Worm (Caenorhabditis elegans): Measurements from ENCODE around the gene srz-60.
"Not testable (repeated sequence)": the region's sequence is repeated elsewhere in the genome, so short reads cannot be mapped to it uniquely, and the experiment has no call there.

srz-60 gene

DNA sequence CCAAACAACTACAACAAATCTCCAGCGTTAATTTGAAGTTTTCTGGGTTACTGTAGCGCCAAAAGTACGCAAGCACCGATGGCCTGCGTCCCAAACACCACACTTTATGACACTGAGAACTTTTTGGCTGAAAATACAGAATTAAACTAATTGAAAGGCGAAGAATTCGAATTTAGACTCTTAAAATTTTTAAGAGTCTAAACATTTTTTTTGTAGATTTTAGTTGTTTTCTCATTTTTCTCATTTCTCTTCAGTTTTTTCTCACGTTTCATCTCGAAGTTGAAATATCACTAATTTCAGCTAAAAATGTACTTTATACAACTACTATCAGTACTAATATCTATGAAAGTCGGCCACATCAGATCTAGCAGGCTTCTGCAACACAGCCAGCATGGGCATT is 13.3 kb upstream of the srz-60 start, which contains the start of gene lgc-9:
Gene lgc-9, plus strand, starts transcription at position 301 of the 400 bp plus-strand sequence.
- TF ChIP-seq F44E2.7 (GFP tag; IDR thresholded peaks at IDR 0.05) (no peak), nhr-11 (tag; optimal IDR thresholded peaks at IDR 0.05) (no peak), lin-38 (GFP tag; IDR thresholded peaks at IDR 0.05) (no peak), pha-4 (GFP tag; IDR thresholded peaks at IDR 0.05) (no peak), pha-4 (tag; optimal IDR thresholded peaks at IDR 0.05) (no peak), egl-43 (GFP tag; IDR thresholded peaks at IDR 0.05) (no peak), nhr-25 (tag; optimal IDR thresholded peaks at IDR 0.05; ENCODE audit: borderline replicate concordance, insufficient read depth) (no peak), egl-27 (tag; optimal IDR thresholded peaks at IDR 0.05) (no peak), hlh-30 (tag; optimal IDR thresholded peaks at IDR 0.05; ENCODE audit: insufficient read depth) (no peak), set-16 (GFP tag; IDR thresholded peaks at IDR 0.05) (no peak), fkh-10 (GFP tag; optimal IDR thresholded peaks at IDR 0.05) (no peak), dpl-1 (GFP tag; optimal IDR thresholded peaks at IDR 0.05) (no peak), nhr-77 (tag; optimal IDR thresholded peaks at IDR 0.05) (no peak), lsy-2 (tag; optimal IDR thresholded peaks at IDR 0.05) (no peak), lin-15B (tag; optimal IDR thresholded peaks at IDR 0.05) (no peak), lin-39 (tag; optimal IDR thresholded peaks at IDR 0.05) (no peak), lim-7 (GFP tag; IDR thresholded peaks at IDR 0.05) (no peak), ztf-11 (tag; optimal IDR thresholded peaks at IDR 0.05) (no peak), ceh-44 (GFP tag; IDR thresholded peaks at IDR 0.05) (no peak)

DNA sequence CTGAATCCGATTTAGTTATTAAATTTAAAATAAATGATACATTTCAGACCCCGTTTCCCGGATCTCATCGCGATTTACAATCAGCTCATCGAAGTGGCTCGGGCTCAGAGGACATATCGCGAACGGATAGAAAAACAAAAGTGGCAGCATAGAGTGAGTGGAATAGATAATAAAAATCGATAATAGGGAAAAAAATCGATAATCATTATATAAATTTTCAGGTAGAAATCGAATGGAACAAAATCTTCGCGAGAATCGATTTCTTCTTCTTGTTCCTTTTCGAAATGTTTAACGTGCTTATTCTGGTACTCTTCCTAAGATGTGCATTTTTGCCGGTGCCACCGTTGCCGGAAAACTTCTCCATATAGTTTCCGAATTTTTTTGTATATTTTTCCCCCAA is 10.0 kb upstream of the srz-60 start:
- TF ChIP-seq ceh-28 (tag; optimal IDR thresholded peaks at IDR 0.05) (peak; percentile 61), nhr-76 (tag; optimal IDR thresholded peaks at IDR 0.05) (no peak)

DNA sequence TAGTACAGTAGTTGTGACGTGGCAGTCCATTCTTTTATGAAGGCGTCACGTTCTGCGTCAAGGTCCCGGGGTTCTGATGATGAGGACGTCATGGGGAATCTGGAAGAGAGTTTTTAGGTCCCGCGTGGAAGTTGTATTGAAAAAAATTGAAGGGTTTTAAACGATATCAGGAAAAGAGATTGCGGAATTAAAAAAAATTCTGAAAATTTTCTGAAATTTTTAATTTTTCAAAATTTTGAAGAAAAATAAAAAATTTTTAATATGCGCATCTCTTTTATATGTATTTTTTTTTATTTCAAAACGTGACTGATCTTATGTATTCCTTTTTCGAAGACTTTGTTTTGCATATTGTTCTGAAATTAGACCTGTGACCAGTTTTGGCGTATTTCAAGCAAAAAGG is 6.2 kb upstream of the srz-60 start, which contains the start of gene C04C3.6:
Gene C04C3.6, minus strand, starts transcription at position 101 of the 400 bp plus-strand sequence.
- TF ChIP-seq nhr-6 (tag; optimal IDR thresholded peaks at IDR 0.05) (no peak), skn-1 (tag; optimal IDR thresholded peaks at IDR 0.05) (no peak), dpl-1 (GFP tag; optimal IDR thresholded peaks at IDR 0.05) (no peak), zip-2 (tag; optimal IDR thresholded peaks at IDR 0.05) (no peak), hlh-30 (tag; optimal IDR thresholded peaks at IDR 0.05; ENCODE audit: insufficient read depth) (no peak), mes-2 (tag; optimal IDR thresholded peaks at IDR 0.05; ENCODE audit: poor library complexity, severe bottlenecking) (no peak), daf-12 (tag; optimal IDR thresholded peaks at IDR 0.05) (no peak), spr-1 (tag; optimal IDR thresholded peaks at IDR 0.05) (no peak), hif-1 (tag; optimal IDR thresholded peaks at IDR 0.05) (no peak), egl-43 (GFP tag; IDR thresholded peaks at IDR 0.05) (no peak), ceh-20 (GFP tag; IDR thresholded peaks at IDR 0.05) (no peak), Y105C5A.15 (GFP tag; IDR thresholded peaks at IDR 0.05) (no peak), T26A8.4 (GFP tag; IDR thresholded peaks at IDR 0.05) (no peak), nhr-111 (GFP tag; optimal IDR thresholded peaks at IDR 0.05) (no peak), aha-1 (tag) (no peak), unc-130 (GFP tag; optimal IDR thresholded peaks at IDR 0.05) (no peak)

DNA sequence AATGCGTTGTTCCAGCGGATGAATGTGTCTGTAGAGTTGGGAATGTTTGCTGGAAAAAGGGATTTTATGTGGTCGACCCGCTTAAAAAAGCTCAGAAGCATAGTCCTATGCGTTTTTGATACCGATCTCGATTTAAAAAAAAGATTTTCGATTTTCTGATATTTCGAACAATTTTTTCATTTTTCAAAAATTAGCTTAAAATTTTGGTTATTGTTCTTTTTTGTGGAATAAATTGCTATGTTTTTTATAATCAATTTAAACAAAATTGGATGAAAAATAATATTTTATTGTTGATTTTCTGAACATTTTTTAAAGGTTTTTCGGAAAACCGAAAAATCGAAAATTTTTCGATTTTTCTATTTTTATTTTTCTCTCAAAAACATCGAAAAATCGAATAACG is 4.7 kb downstream of the srz-60 start, which contains the start of gene C04C3.7:
Gene C04C3.7, minus strand, starts transcription at position 101 of the 400 bp plus-strand sequence.
- TF ChIP-seq egl-27 (tag; optimal IDR thresholded peaks at IDR 0.05); nhr-102 (tag; optimal IDR thresholded peaks at IDR 0.05); madf-9 (GFP tag; conservative IDR thresholded peaks at IDR 0.05): not testable (repeated sequence)
